Worm (Caenorhabditis elegans) whole organism, late embryonic: ENCODE data around the gene sre-18.

Experiments used
- C08G9.2 ChIP-seq: sonication (generic microtip); optimal IDR thresholded peaks from 2 replicates; lab custom pipeline; 2016; ENCODE audit warnings: mild to moderate bottlenecking, missing genetic modification characterization, moderate library complexity, missing compliant biosample characterization
- C38D4.7 ChIP-seq: fragments of 200-800 bp; sonication (Bioruptor generic); optimal IDR thresholded peaks from 2 replicates; lab custom pipeline; 2018; ENCODE audit warnings: mild to moderate bottlenecking, missing genetic modification characterization, moderate library complexity, missing compliant biosample characterization
- K02D7.2 ChIP-seq: sonication (generic microtip); optimal IDR thresholded peaks from 2 replicates; lab custom pipeline; 2017; ENCODE audit warnings: mild to moderate bottlenecking, missing genetic modification characterization, missing compliant biosample characterization
- K09A11.1 ChIP-seq: sonication (generic microtip); optimal IDR thresholded peaks from 2 replicates; lab custom pipeline; 2017; ENCODE audit warnings: antibody characterized with exemption, mild to moderate bottlenecking, missing genetic modification characterization, missing compliant biosample characterization; ENCODE audit not compliant: insufficient read depth
- Y22D7AL.16 ChIP-seq: sonication (generic microtip); optimal IDR thresholded peaks from 2 replicates; lab custom pipeline; 2016; ENCODE audit warnings: missing genetic modification characterization, missing compliant biosample characterization
- ahr-1 ChIP-seq: sonication (generic microtip); optimal IDR thresholded peaks from 2 replicates; lab custom pipeline; 2016; ENCODE audit warnings: missing genetic modification characterization, missing compliant biosample characterization
- ceh-14 ChIP-seq: sonication (generic microtip); optimal IDR thresholded peaks from 2 replicates; lab custom pipeline; 2016; ENCODE audit warnings: missing genotype, missing genetic modification characterization, missing compliant biosample characterization
- ceh-18 ChIP-seq: sonication (generic microtip); optimal IDR thresholded peaks from 2 replicates; lab custom pipeline; 2016; ENCODE audit warnings: missing genetic modification characterization, missing compliant biosample characterization
- ceh-19 ChIP-seq: fragments of 200-800 bp; sonication (Bioruptor generic); optimal IDR thresholded peaks from 2 replicates; lab custom pipeline; 2018; ENCODE audit warnings: mild to moderate bottlenecking, missing genetic modification characterization, missing compliant biosample characterization
- ceh-2 ChIP-seq: sonication (generic microtip); optimal IDR thresholded peaks from 2 replicates; lab custom pipeline; 2016; ENCODE audit warnings: missing genotype, missing genetic modification characterization, missing compliant biosample characterization
- ceh-9 ChIP-seq: sonication (generic microtip); optimal IDR thresholded peaks from 2 replicates; lab custom pipeline; 2016; ENCODE audit warnings: mild to moderate bottlenecking, missing genetic modification characterization, inconsistent platforms, missing compliant biosample characterization
- dve-1 ChIP-seq: sonication (generic microtip); optimal IDR thresholded peaks from 2 replicates; lab custom pipeline; 2017; ENCODE audit warnings: antibody characterized with exemption, mild to moderate bottlenecking, missing genetic modification characterization, missing compliant biosample characterization
- elt-2 ChIP-seq: sonication (generic microtip); optimal IDR thresholded peaks from 2 replicates; lab custom pipeline; 2016; ENCODE audit warnings: missing genetic modification reagents, missing genetic modification characterization, missing compliant biosample characterization
- ets-4 ChIP-seq: sonication (generic microtip); optimal IDR thresholded peaks from 2 replicates; lab custom pipeline; 2016; ENCODE audit warnings: missing genetic modification characterization, missing compliant biosample characterization
- fax-1 ChIP-seq: sonication (generic microtip); optimal IDR thresholded peaks from 2 replicates; lab custom pipeline; 2016; ENCODE audit warnings: missing genotype, missing genetic modification characterization, missing compliant biosample characterization
- fkh-6 ChIP-seq: sonication (generic microtip); optimal IDR thresholded peaks from 2 replicates; lab custom pipeline; 2016; ENCODE audit warnings: missing genetic modification characterization, missing compliant biosample characterization
- gmeb-2 ChIP-seq: sonication (generic microtip); optimal IDR thresholded peaks from 2 replicates; lab custom pipeline; 2016; ENCODE audit warnings: missing genetic modification characterization, inconsistent platforms, missing compliant biosample characterization
- hlh-13 ChIP-seq: fragments of 200-800 bp; sonication (Bioruptor generic); optimal IDR thresholded peaks from 2 replicates; lab custom pipeline; 2018; ENCODE audit warnings: mild to moderate bottlenecking, missing genetic modification characterization, missing compliant biosample characterization
- hlh-15 ChIP-seq: sonication (generic microtip); optimal IDR thresholded peaks from 2 replicates; lab custom pipeline; 2016; ENCODE audit warnings: missing genetic modification characterization, missing compliant biosample characterization
- hlh-30 ChIP-seq: sonication (generic microtip); optimal IDR thresholded peaks from 2 replicates; lab custom pipeline; 2017; ENCODE audit warnings: antibody characterized with exemption, missing genetic modification characterization, missing compliant biosample characterization; ENCODE audit not compliant: insufficient read depth
- hlh-8 ChIP-seq: sonication (generic microtip); optimal IDR thresholded peaks from 2 replicates; lab custom pipeline; 2016; ENCODE audit warnings: missing genotype, missing genetic modification characterization, missing compliant biosample characterization
- lim-6 ChIP-seq: sonication (generic microtip); optimal IDR thresholded peaks from 2 replicates; lab custom pipeline; 2016; ENCODE audit warnings: missing genetic modification characterization, missing compliant biosample characterization
- lin-11 ChIP-seq: fragments of 200-800 bp; sonication (Bioruptor generic); optimal IDR thresholded peaks from 2 replicates; lab custom pipeline; 2018; ENCODE audit warnings: mild to moderate bottlenecking, missing genetic modification characterization, missing compliant biosample characterization
- madf-2 ChIP-seq: sonication (generic microtip); optimal IDR thresholded peaks from 2 replicates; lab custom pipeline; 2017; ENCODE audit warnings: missing genetic modification characterization, missing compliant biosample characterization
- mec-3 ChIP-seq: sonication (generic microtip); optimal IDR thresholded peaks from 2 replicates; lab custom pipeline; 2016; ENCODE audit warnings: borderline replicate concordance, missing genetic modification characterization, missing compliant biosample characterization
- nfya-1 ChIP-seq: sonication (generic microtip); optimal IDR thresholded peaks from 2 replicates; lab custom pipeline; 2017; ENCODE audit warnings: missing genetic modification characterization, mild to moderate bottlenecking, missing compliant biosample characterization, antibody characterized with exemption, moderate library complexity
- nhr-232 ChIP-seq: sonication (generic microtip); optimal IDR thresholded peaks from 2 replicates; lab custom pipeline; 2016; ENCODE audit warnings: missing genetic modification characterization, missing compliant biosample characterization
- npax-4 ChIP-seq: sonication (generic microtip); optimal IDR thresholded peaks from 2 replicates; lab custom pipeline; 2016; ENCODE audit warnings: missing genetic modification characterization, missing compliant biosample characterization
- pag-3 ChIP-seq: sonication (generic microtip); optimal IDR thresholded peaks from 2 replicates; lab custom pipeline; 2016; ENCODE audit warnings: missing compliant biosample characterization, missing genetic modification characterization, borderline replicate concordance
- pat-9 ChIP-seq: fragments of 200-800 bp; sonication (Bioruptor generic); optimal IDR thresholded peaks from 2 replicates; lab custom pipeline; 2018; ENCODE audit warnings: mild to moderate bottlenecking, missing genetic modification characterization, moderate library complexity, missing compliant biosample characterization
- pax-1 ChIP-seq: fragments of 150-350 bp; optimal IDR thresholded peaks from 2 replicates; lab custom pipeline; 2014; ENCODE audit warnings: missing biosample characterization, missing genetic modification characterization
- pha-2 ChIP-seq: sonication (generic microtip); optimal IDR thresholded peaks from 2 replicates; lab custom pipeline; 2017; ENCODE audit warnings: mild to moderate bottlenecking, missing genetic modification characterization, missing compliant biosample characterization
- pha-4 ChIP-seq: fragments of 150-350 bp; optimal IDR thresholded peaks from 2 replicates; lab custom pipeline; 2018; ENCODE audit warnings: missing biosample characterization, missing genetic modification reagents, missing genetic modification characterization
- pqm-1 ChIP-seq: sonication (generic microtip); optimal IDR thresholded peaks from 2 replicates; lab custom pipeline; 2016; ENCODE audit warnings: missing genetic modification characterization, missing compliant biosample characterization
- pros-1 ChIP-seq: fragments of 150-350 bp; optimal IDR thresholded peaks from 2 replicates; lab custom pipeline; 2014; ENCODE audit warnings: missing biosample characterization, missing genetic modification reagents, missing genetic modification characterization
- sdc-2 ChIP-seq: sonication (generic microtip); optimal IDR thresholded peaks from 2 replicates; lab custom pipeline; 2016; ENCODE audit warnings: missing genotype, missing genetic modification characterization, missing compliant biosample characterization
- sox-2 ChIP-seq: fragments of 200-800 bp; sonication (Bioruptor generic); IDR thresholded peaks from 2 replicates; pipeline ENCODE4 v1.3.6; 2022; ENCODE audit warnings: missing genetic modification reagents, missing genetic modification characterization, missing compliant biosample characterization
- syd-9 ChIP-seq: sonication (generic microtip); optimal IDR thresholded peaks from 2 replicates; lab custom pipeline; 2016; ENCODE audit warnings: mild to moderate bottlenecking, missing genetic modification characterization, moderate library complexity, missing compliant biosample characterization
- tbx-7 ChIP-seq: sonication (generic microtip); optimal IDR thresholded peaks from 2 replicates; lab custom pipeline; 2016; ENCODE audit warnings: missing genotype, missing genetic modification characterization, missing compliant biosample characterization
- unc-42 ChIP-seq: sonication (generic microtip); optimal IDR thresholded peaks from 2 replicates; lab custom pipeline; 2016; ENCODE audit warnings: missing genotype, missing genetic modification characterization, missing compliant biosample characterization
- unc-55 ChIP-seq: sonication (generic microtip); optimal IDR thresholded peaks from 2 replicates; lab custom pipeline; 2017; ENCODE audit warnings: missing biosample characterization, missing genetic modification reagents, missing genetic modification characterization
- unc-86 ChIP-seq: sonication (generic microtip); optimal IDR thresholded peaks from 2 replicates; lab custom pipeline; 2016; ENCODE audit warnings: missing genetic modification characterization, missing compliant biosample characterization
- zip-5 ChIP-seq: sonication (generic microtip); optimal IDR thresholded peaks from 2 replicates; lab custom pipeline; 2016; ENCODE audit warnings: missing genetic modification characterization, missing compliant biosample characterization

The sre-18 gene

ce11 chrIV:12236011-12236410 lies 6.4 kb upstream of the sre-18 start, which contains the start of gene sre-16:
sre-16 (minus strand) TSS chrIV:12236111.
- no peak for TF ChIP-seq zip-5 (tag; lab: Kevin White, UChicago)
- TF ChIP-seq unc-42 (tag; lab: Kevin White, UChicago): no peak
- TF ChIP-seq Y22D7AL.16 (tag; lab: Kevin White, UChicago): no peak
- TF ChIP-seq madf-2 (tag; lab: Kevin White, UChicago): no peak
- TF ChIP-seq dve-1 (tag; lab: Kevin White, UChicago): no peak
- TF ChIP-seq elt-2 (tag; lab: Kevin White, UChicago): no peak
- no peak for TF ChIP-seq K02D7.2
- no peak for TF ChIP-seq sdc-2
- no peak for TF ChIP-seq C08G9.2
- TF ChIP-seq hlh-30 (tag; lab: Kevin White, UChicago): no peak
- no peak for TF ChIP-seq hlh-8 (tag; lab: Kevin White, UChicago)
- TF ChIP-seq nhr-232 (tag; lab: Kevin White, UChicago): no peak
- no peak for TF ChIP-seq mec-3 (tag; lab: Kevin White, UChicago)
- no peak for TF ChIP-seq unc-55
- TF ChIP-seq unc-86 (tag; lab: Kevin White, UChicago): no peak
- no peak for TF ChIP-seq hlh-15
- no peak for TF ChIP-seq sox-2 (GFP tag; lab: Robert Waterston, UW)
- no peak for TF ChIP-seq pax-1

- no peak for TF ChIP-seq nhr-232 (tag; lab: Kevin White, UChicago)
- TF ChIP-seq fkh-6 (tag; lab: Kevin White, UChicago): no peak
- no peak for TF ChIP-seq ets-4
- TF ChIP-seq C38D4.7 (GFP tag; lab: Kevin White, UChicago): no peak
- TF ChIP-seq ceh-14 (tag; lab: Kevin White, UChicago): no peak
- no peak for TF ChIP-seq lin-11 (tag; lab: Kevin White, UChicago)
- TF ChIP-seq lim-6 (tag; lab: Kevin White, UChicago): no peak
- TF ChIP-seq ceh-9 (tag; lab: Kevin White, UChicago): no peak
- TF ChIP-seq tbx-7 (tag; lab: Kevin White, UChicago): no peak
- TF ChIP-seq pros-1 (tag; lab: Kevin White, UChicago): no peak
- no peak for TF ChIP-seq pha-2
- no peak for TF ChIP-seq ceh-19
- TF ChIP-seq C08G9.2: no peak
- no peak for TF ChIP-seq pat-9 (tag; lab: Kevin White, UChicago)
- TF ChIP-seq K09A11.1: no peak
- TF ChIP-seq nfya-1 (tag; lab: Kevin White, UChicago): no peak
Observed at ce11 chrIV:12227012-12227411, 2.6 kb downstream of the sre-18 start, which contains the start of gene mlt-3. mlt-3 (minus strand) TSS chrIV:12227112.

ce11 chrIV:12219309-12219708 lies 10.3 kb downstream of the sre-18 start, which contains the start of gene F35G2.5:
F35G2.5 (plus strand) TSS chrIV:12219609.
- TF ChIP-seq gmeb-2 (tag; lab: Kevin White, UChicago) (no peak), C08G9.2 (no peak), pha-4 (tag; lab: Kevin White, UChicago) (no peak), Y22D7AL.16 (tag; lab: Kevin White, UChicago) (no peak)

ce11 chrIV:12218253-12218652 lies 11.3 kb downstream of the sre-18 start:
- TF ChIP-seq pqm-1 (tag; lab: Kevin White, UChicago) (no peak), ceh-18 (tag; lab: Kevin White, UChicago) (peak; percentile 1)

ce11 chrIV:12217142-12217541 lies 12.4 kb downstream of the sre-18 start:
- no peak for TF ChIP-seq C08G9.2
- TF ChIP-seq hlh-13 (GFP tag; lab: Kevin White, UChicago): no peak
- TF ChIP-seq unc-55: no peak
- no peak for TF ChIP-seq fax-1 (tag; lab: Kevin White, UChicago)
- no peak for TF ChIP-seq ahr-1
- TF ChIP-seq ceh-18 (tag; lab: Kevin White, UChicago): no peak
- no peak for TF ChIP-seq madf-2 (tag; lab: Kevin White, UChicago)
- TF ChIP-seq pha-2: no peak
- TF ChIP-seq ets-4: no peak
- no peak for TF ChIP-seq syd-9 (tag; lab: Kevin White, UChicago)
- no peak for TF ChIP-seq pag-3 (tag; lab: Kevin White, UChicago)
- no peak for TF ChIP-seq ceh-2 (tag; lab: Kevin White, UChicago)
- no peak for TF ChIP-seq npax-4 (tag; lab: Kevin White, UChicago)
